Worm (Caenorhabditis elegans) whole organism, L1 larva: ENCODE measurements around the gene him-14.
A peak's percentile ranks its signal among the peaks of the same experiment; 100 is the strongest.

Experiments used
- C04F5.9 ChIP-seq: sonication (generic microtip); optimal IDR thresholded peaks from 2 replicates; lab custom pipeline; 2016; ENCODE audit warnings: missing genetic modification characterization, missing compliant biosample characterization
- C16A3.4 ChIP-seq: fragments of 150-350 bp; optimal IDR thresholded peaks from 2 replicates; lab custom pipeline; 2014; ENCODE audit warnings: missing biosample characterization, missing genetic modification characterization
- F16B12.6 ChIP-seq: fragments of 150-350 bp; optimal IDR thresholded peaks from 2 replicates; lab custom pipeline; 2014; ENCODE audit warnings: missing biosample characterization, missing genetic modification characterization
- aha-1 ChIP-seq: fragments of 150-350 bp; optimal IDR thresholded peaks from 2 replicates; lab custom pipeline; 2014; ENCODE audit warnings: missing biosample characterization, missing genetic modification characterization
- aly-2 ChIP-seq: fragments of 150-350 bp; optimal IDR thresholded peaks from 2 replicates; lab custom pipeline; 2014; ENCODE audit warnings: missing biosample characterization, missing genetic modification characterization
- ama-1 ChIP-seq: fragments of 150-350 bp; optimal IDR thresholded peaks from 2 replicates; lab custom pipeline; 2014
- blmp-1 ChIP-seq: fragments of 150-350 bp; optimal IDR thresholded peaks from 2 replicates; lab custom pipeline; 2014; ENCODE audit warnings: missing biosample characterization, missing genetic modification characterization
- ceh-82 ChIP-seq, 3 experiments: fragments of 150-350 bp in 1 of 3; sonication (generic microtip) in 2 of 3; optimal IDR thresholded peaks; 2 replicates each; lab custom pipeline; 2014 to 2017; ENCODE audit warnings: missing biosample characterization in 3 of 3, missing genetic modification characterization in 3 of 3
- ceh-90 ChIP-seq: sonication (generic microtip); optimal IDR thresholded peaks from 2 replicates; lab custom pipeline; 2016; ENCODE audit warnings: missing genetic modification characterization, missing compliant biosample characterization
- dpl-1 ChIP-seq, 3 experiments: fragments of 150-350 bp in 2 of 3; sonication (generic microtip) in 1 of 3; optimal IDR thresholded peaks; 2 replicates each; lab custom pipeline; 2014 to 2017; ENCODE audit warnings: missing biosample characterization in 3 of 3, missing genetic modification characterization in 3 of 3, missing genetic modification reagents in 3 of 3
- dsc-1 ChIP-seq: sonication (generic microtip); optimal IDR thresholded peaks from 2 replicates; lab custom pipeline; 2016; ENCODE audit warnings: mild to moderate bottlenecking, missing genetic modification characterization, missing compliant biosample characterization
- efl-1 ChIP-seq, 4 experiments: fragments of 150-350 bp; optimal IDR thresholded peaks in 3 of 4; peaks in 1 of 4; 1 replicate in 1 of 4; 2 replicates in 3 of 4; lab custom pipeline; 2014; ENCODE audit warnings: missing biosample characterization in 2 of 4, missing genetic modification characterization in 2 of 4, missing genetic modification reagents in 2 of 4
- efl-3 ChIP-seq: fragments of 200-800 bp; sonication (Bioruptor generic); optimal IDR thresholded peaks from 2 replicates; lab custom pipeline; 2018; ENCODE audit warnings: mild to moderate bottlenecking, missing genetic modification characterization, missing compliant biosample characterization
- fkh-10 ChIP-seq: sonication (generic microtip); optimal IDR thresholded peaks from 2 replicates; lab custom pipeline; 2017; ENCODE audit warnings: missing biosample characterization, missing genetic modification reagents, missing genetic modification characterization
- fkh-8 ChIP-seq: sonication (generic microtip); optimal IDR thresholded peaks from 2 replicates; lab custom pipeline; 2016; ENCODE audit warnings: mild to moderate bottlenecking, missing genetic modification characterization, missing compliant biosample characterization
- fos-1 ChIP-seq: fragments of 150-350 bp; optimal IDR thresholded peaks from 2 replicates; lab custom pipeline; 2014; ENCODE audit warnings: missing biosample characterization, missing genetic modification characterization
- grh-1 ChIP-seq: fragments of 200-800 bp; sonication (Bioruptor generic); IDR thresholded peaks from 2 replicates; pipeline ENCODE4 v1.3.6; 2022; ENCODE audit warnings: missing genetic modification reagents, missing genetic modification characterization, missing compliant biosample characterization
- hlh-4 ChIP-seq: sonication (generic microtip); optimal IDR thresholded peaks from 2 replicates; lab custom pipeline; 2016; ENCODE audit warnings: mild to moderate bottlenecking, missing genetic modification characterization, missing compliant biosample characterization
- irx-1 ChIP-seq: sonication (generic microtip); optimal IDR thresholded peaks from 2 replicates; lab custom pipeline; 2016; ENCODE audit warnings: missing genetic modification characterization, missing compliant biosample characterization
- isw-1 ChIP-seq: fragments of 200-800 bp; sonication (Bioruptor generic); IDR thresholded peaks from 2 replicates; pipeline ENCODE4 v1.3.6; 2022; ENCODE audit warnings: missing genetic modification characterization, missing compliant biosample characterization
- jun-1 ChIP-seq: fragments of 150-350 bp; optimal IDR thresholded peaks from 2 replicates; lab custom pipeline; 2014; ENCODE audit warnings: missing biosample characterization, missing genetic modification reagents, missing genetic modification characterization
- lin-15B ChIP-seq: fragments of 150-350 bp; sonication (generic microtip); optimal IDR thresholded peaks from 3 replicates; lab custom pipeline; 2014; ENCODE audit warnings: missing biosample characterization, missing genetic modification characterization
- lin-35 ChIP-seq, 2 experiments: fragments of 150-350 bp; optimal IDR thresholded peaks; 2 replicates each; lab custom pipeline; 2014; ENCODE audit warnings: missing biosample characterization in 2 of 2, missing genetic modification characterization in 2 of 2, missing genetic modification reagents in 2 of 2
- lir-3 ChIP-seq: sonication (generic microtip); optimal IDR thresholded peaks from 2 replicates; lab custom pipeline; 2016; ENCODE audit warnings: mild to moderate bottlenecking, missing genetic modification characterization, moderate library complexity, missing compliant biosample characterization; ENCODE audit not compliant: poor library complexity
- lsy-2 ChIP-seq, 2 experiments: fragments of 150-350 bp; optimal IDR thresholded peaks; 2 replicates each; lab custom pipeline; 2014; ENCODE audit warnings: missing biosample characterization in 2 of 2, missing genetic modification characterization in 2 of 2
- mdl-1 ChIP-seq, 2 experiments: fragments of 150-350 bp; optimal IDR thresholded peaks; 2 replicates each; lab custom pipeline; 2014 to 2017; ENCODE audit warnings: missing biosample characterization in 2 of 2, missing genetic modification characterization in 2 of 2, inconsistent platforms in 1 of 2
- mep-1 ChIP-seq: fragments of 150-350 bp; optimal IDR thresholded peaks from 2 replicates; lab custom pipeline; 2014; ENCODE audit warnings: missing biosample characterization, missing genetic modification characterization
- nhr-19 ChIP-seq: fragments of 200-800 bp; sonication (Bioruptor generic); conservative IDR thresholded peaks from 2 replicates; pipeline ENCODE4 v1.3.6; 2022; ENCODE audit warnings: missing genetic modification characterization, missing compliant biosample characterization
- nhr-20 ChIP-seq: sonication (generic microtip); optimal IDR thresholded peaks from 2 replicates; lab custom pipeline; 2016; ENCODE audit warnings: mild to moderate bottlenecking, missing genetic modification characterization, missing compliant biosample characterization
- nhr-47 ChIP-seq: sonication (generic microtip); optimal IDR thresholded peaks from 2 replicates; lab custom pipeline; 2016; ENCODE audit warnings: mild to moderate bottlenecking, missing genetic modification characterization, moderate library complexity, missing compliant biosample characterization
- nhr-71 ChIP-seq: sonication (generic microtip); optimal IDR thresholded peaks from 2 replicates; lab custom pipeline; 2016; ENCODE audit warnings: mild to moderate bottlenecking, missing genetic modification characterization, moderate library complexity, missing compliant biosample characterization
- nhr-85 ChIP-seq: sonication (generic microtip); peaks from one replicate; lab custom pipeline; 2016; ENCODE audit warnings: missing genetic modification characterization, inconsistent platforms, missing compliant biosample characterization
- nhr-90 ChIP-seq: sonication (generic microtip); optimal IDR thresholded peaks from 2 replicates; lab custom pipeline; 2016; ENCODE audit warnings: mild to moderate bottlenecking, missing genetic modification characterization, missing compliant biosample characterization; ENCODE audit not compliant: poor library complexity
- pqm-1 ChIP-seq: sonication (generic microtip); optimal IDR thresholded peaks from 3 replicates; lab custom pipeline; 2017; ENCODE audit warnings: missing biosample characterization, missing genetic modification characterization
- rnt-1 ChIP-seq: sonication (generic microtip); optimal IDR thresholded peaks from 2 replicates; lab custom pipeline; 2016; ENCODE audit warnings: mild to moderate bottlenecking, missing genetic modification characterization, moderate library complexity, missing compliant biosample characterization
- skn-1 ChIP-seq: fragments of 150-350 bp; optimal IDR thresholded peaks from 2 replicates; lab custom pipeline; 2014; ENCODE audit warnings: missing biosample characterization, missing genetic modification characterization
- snpc-4 ChIP-seq: fragments of 150-350 bp; optimal IDR thresholded peaks from 2 replicates; lab custom pipeline; 2014; ENCODE audit warnings: missing biosample characterization, missing genetic modification characterization
- snu-23 ChIP-seq: sonication (generic microtip); optimal IDR thresholded peaks from 2 replicates; lab custom pipeline; 2016; ENCODE audit warnings: missing genetic modification characterization, missing compliant biosample characterization
- swsn-7 ChIP-seq: sonication (generic microtip); optimal IDR thresholded peaks from 2 replicates; lab custom pipeline; 2016; ENCODE audit warnings: missing genetic modification characterization, missing compliant biosample characterization
- tbx-2 ChIP-seq: sonication (generic microtip); optimal IDR thresholded peaks from 2 replicates; lab custom pipeline; 2016; ENCODE audit warnings: missing genetic modification characterization, missing compliant biosample characterization
- unc-130 ChIP-seq: fragments of 150-350 bp; optimal IDR thresholded peaks from 2 replicates; lab custom pipeline; 2017; ENCODE audit warnings: missing biosample characterization, missing genetic modification characterization, inconsistent platforms
- unc-86 ChIP-seq: sonication (generic microtip); optimal IDR thresholded peaks from 2 replicates; lab custom pipeline; 2016; ENCODE audit warnings: missing genetic modification characterization, missing compliant biosample characterization
- vab-15 ChIP-seq: sonication (generic microtip); optimal IDR thresholded peaks from 2 replicates; lab custom pipeline; 2017; ENCODE audit warnings: missing genotype, mild to moderate bottlenecking, missing genetic modification characterization, missing compliant biosample characterization
- xbp-1 ChIP-seq: sonication (generic microtip); optimal IDR thresholded peaks from 2 replicates; lab custom pipeline; 2016; ENCODE audit warnings: missing genetic modification characterization, missing compliant biosample characterization
- zag-1 ChIP-seq: fragments of 150-350 bp; optimal IDR thresholded peaks from 2 replicates; lab custom pipeline; 2014; ENCODE audit warnings: missing biosample characterization, missing genetic modification characterization

Gene him-14

DNA sequence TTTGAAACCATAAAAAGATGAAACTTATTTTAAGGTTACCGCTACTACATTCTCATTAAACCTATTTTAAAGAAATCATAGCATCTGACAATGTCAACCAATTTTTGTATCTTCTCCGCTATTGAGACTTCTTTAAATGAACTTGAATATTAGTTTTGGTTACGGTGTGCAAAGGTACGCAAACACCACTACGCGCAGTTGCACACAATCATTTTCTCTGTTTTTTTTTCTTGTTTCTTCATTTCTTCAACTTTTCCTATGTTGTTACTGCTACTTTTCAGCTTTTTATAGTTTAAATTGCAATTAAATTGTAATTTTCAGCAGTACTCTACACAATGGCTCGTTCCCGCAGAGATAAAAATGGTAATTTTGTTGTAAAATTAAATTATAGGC is 41.9 kb upstream of the him-14 start, which contains the start of gene F10E7.5:
TSS of gene F10E7.5 (plus strand) at position 322 of the 393 bp plus-strand sequence.
- peak; percentile 21 to 69 (median 68) for TF ChIP-seq dpl-1 (GFP tag; optimal IDR thresholded peaks at IDR 0.05; lab: Kevin White, UChicago)
- TF ChIP-seq nhr-20 (tag; lab: Kevin White, UChicago), result peak; percentile 15
- peak; percentile 83 for TF ChIP-seq mep-1 (tag; lab: Kevin White, UChicago)
- peak; percentile 40 for TF ChIP-seq unc-130 (tag; lab: Kevin White, UChicago)
- no peak for TF ChIP-seq fkh-8 (tag; lab: Kevin White, UChicago)
- no peak for TF ChIP-seq pqm-1 (tag; lab: Kevin White, UChicago)
- no peak for TF ChIP-seq skn-1 (tag; lab: Kevin White, UChicago)
- peak; percentile 40 for TF ChIP-seq aly-2
- TF ChIP-seq fos-1 (tag; lab: Kevin White, UChicago), result peak; percentile 23
- TF ChIP-seq unc-86, result peak; percentile 14
- TF ChIP-seq aha-1 (tag; lab: Kevin White, UChicago), result no peak
- no peak for TF ChIP-seq nhr-19
- peak; percentile 48 for TF ChIP-seq nhr-85
- peak; percentile 51 to 68 for TF ChIP-seq lin-35 (GFP tag; optimal IDR thresholded peaks at IDR 0.05; lab: Kevin White, UChicago)
- peak; percentile 94 for TF ChIP-seq F16B12.6 (tag; lab: Kevin White, UChicago)
- TF ChIP-seq vab-15, result no peak
- peak; percentile 53 for TF ChIP-seq rnt-1 (tag; lab: Kevin White, UChicago)
- TF ChIP-seq C04F5.9 (tag; lab: Kevin White, UChicago), result no peak
- TF ChIP-seq dsc-1 (tag; lab: Kevin White, UChicago), result peak; percentile 19
- no peak for TF ChIP-seq tbx-2
- peak; percentile 35; the same call in 1 of the 2 replicates for TF ChIP-seq isw-1 (GFP tag; lab: Robert Waterston, UW)
- TF ChIP-seq hlh-4 (tag; lab: Kevin White, UChicago), result no peak
- no peak for TF ChIP-seq ama-1 (lab: Kevin White, UChicago)
- peak; percentile 33 for TF ChIP-seq nhr-90
- TF ChIP-seq ceh-82 (tag; optimal IDR thresholded peaks at IDR 0.05; lab: Kevin White, UChicago), result peak; percentile 44 to 58 (median 44)
- no peak for TF ChIP-seq efl-3
- peak; percentile 30 for TF ChIP-seq jun-1 (tag; lab: Kevin White, UChicago)
- TF ChIP-seq efl-1 (optimal IDR thresholded peaks at IDR 0.05; lab: Kevin White, UChicago), result peak; percentile 59 to 69
- peak; percentile 66 to 95 for TF ChIP-seq efl-1 (GFP tag; optimal IDR thresholded peaks at IDR 0.05 in 1 of 2; lab: Kevin White, UChicago)
- no peak for TF ChIP-seq grh-1 (GFP tag; lab: Robert Waterston, UW)
- peak; percentile 69 for TF ChIP-seq snu-23
- TF ChIP-seq nhr-47, result peak; percentile 55
- TF ChIP-seq irx-1, result no peak
- peak; percentile 97 to 99 for TF ChIP-seq lsy-2 (tag; optimal IDR thresholded peaks at IDR 0.05; lab: Kevin White, UChicago)
- TF ChIP-seq ceh-90 (tag; lab: Kevin White, UChicago), result no peak
- peak; percentile 53 for TF ChIP-seq nhr-71
- peak; percentile 44 for TF ChIP-seq xbp-1 (tag; lab: Kevin White, UChicago)
- TF ChIP-seq mdl-1 (tag; optimal IDR thresholded peaks at IDR 0.05; lab: Kevin White, UChicago), result peak in 1 of 2 experiments; percentile 36
- TF ChIP-seq snpc-4 (tag; lab: Kevin White, UChicago), result peak; percentile 23
- no peak for TF ChIP-seq lir-3 (tag; lab: Kevin White, UChicago)
- peak; percentile 34 for TF ChIP-seq swsn-7
- TF ChIP-seq C16A3.4, result peak; percentile 66
- TF ChIP-seq zag-1 (tag; lab: Kevin White, UChicago), result no peak
- TF ChIP-seq lin-15B (tag; lab: Kevin White, UChicago), result peak; percentile 0
- TF ChIP-seq fkh-10, result no peak
- TF ChIP-seq blmp-1, result peak; percentile 61
